Fruit fly (Drosophila melanogaster): Measurements from ENCODE around the gene Vps60.
A peak's percentile ranks its signal among the peaks of the same experiment; 100 is the strongest.

Gene Vps60

dm6 chr3L:17621451-17621946 is at the start of gene Vps60, which contains the start of gene anchor:
Gene Vps60, minus strand, starts transcription at chr3L:17621625.
Gene anchor, plus strand, starts transcription at chr3L:17621824.
- TF ChIP-seq CG12769 (tag; optimal IDR thresholded peaks at IDR 0.05) (peak; percentile 35), tll (GFP tag; optimal IDR thresholded peaks at IDR 0.05) (no peak), CG14667 (GFP tag; IDR thresholded peaks at IDR 0.05) (no peak), CG6175 (GFP tag; IDR thresholded peaks at IDR 0.05) (no peak), MESR4 (GFP tag; optimal IDR thresholded peaks at IDR 0.05) (peak; percentile 78), Camta (GFP tag; optimal IDR thresholded peaks at IDR 0.05) (peak; percentile 66), HHEX (GFP tag; optimal IDR thresholded peaks at IDR 0.05) (no peak), CG4282 (GFP tag; optimal IDR thresholded peaks at IDR 0.05) (peak; percentile 13), CG31388 (GFP tag; optimal IDR thresholded peaks at IDR 0.05) (no peak), chinmo (GFP tag; IDR thresholded peaks at IDR 0.05; ENCODE audit: partially characterized antibody) (no peak), dan (GFP tag; IDR thresholded peaks at IDR 0.05) (no peak), gfzf (GFP tag; optimal IDR thresholded peaks at IDR 0.05) (peak; percentile 97), slbo (GFP tag; IDR thresholded peaks at IDR 0.05) (peak; percentile 54; the same call in 1 of the 2 replicates), B-H2 (GFP tag; optimal IDR thresholded peaks at IDR 0.05) (no peak), CTCF (GFP tag; optimal IDR thresholded peaks at IDR 0.05) (no peak), pan (optimal IDR thresholded peaks at IDR 0.05) (no peak), pan (GFP tag; optimal IDR thresholded peaks at IDR 0.05 in 1 of 2, IDR thresholded peaks at IDR 0.05 in 1 of 2) (no peak), Dll (GFP tag; IDR thresholded peaks at IDR 0.05; ENCODE audit: partially characterized antibody) (peak; percentile 50; the same call in 2 of the 4 replicates), CG5245 (GFP tag; optimal IDR thresholded peaks at IDR 0.05) (peak; percentile 26), sima (GFP tag; optimal IDR thresholded peaks at IDR 0.05) (no peak), BtbVII (GFP tag; optimal IDR thresholded peaks at IDR 0.05) (peak; percentile 12), bsh (GFP tag; optimal IDR thresholded peaks at IDR 0.05) (peak in 1 of 2 experiments; percentile 1), eve (GFP tag; optimal IDR thresholded peaks at IDR 0.05) (peak in 1 of 2 experiments; percentile 89), CG10543 (GFP tag; optimal IDR thresholded peaks at IDR 0.05) (no peak), CG12942 (GFP tag; optimal IDR thresholded peaks at IDR 0.05) (peak; percentile 18), CG9437 (GFP tag; optimal IDR thresholded peaks at IDR 0.05) (peak; percentile 20), Mad (GFP tag; optimal IDR thresholded peaks at IDR 0.05) (peak; percentile 33), crc (GFP tag; optimal IDR thresholded peaks at IDR 0.05) (peak; percentile 33), sim (GFP tag; IDR thresholded peaks at IDR 0.05) (no peak), CG10147 (GFP tag; optimal IDR thresholded peaks at IDR 0.05) (peak; percentile 38), CG16779 (GFP tag; IDR thresholded peaks at IDR 0.05) (no peak), ftz-f1 (GFP tag; optimal IDR thresholded peaks at IDR 0.05) (no peak), esg (GFP tag; conservative IDR thresholded peaks at IDR 0.05) (no peak), Ada2b (GFP tag; IDR thresholded peaks at IDR 0.05) (peak; percentile 11; the same call in 1 of the 2 replicates), GATAe (GFP tag; conservative IDR thresholded peaks at IDR 0.05) (no peak), Dek (tag; optimal IDR thresholded peaks at IDR 0.05) (peak; percentile 29), CG17802 (tag; optimal IDR thresholded peaks at IDR 0.05) (no peak), CG1024 (GFP tag; IDR thresholded peaks at IDR 0.05) (no peak), fd3F (GFP tag; optimal IDR thresholded peaks at IDR 0.05) (no peak), CG2712 (tag; optimal IDR thresholded peaks at IDR 0.05) (peak; percentile 50), CG7271 (tag; optimal IDR thresholded peaks at IDR 0.05) (no peak), CG16813 (GFP tag; IDR thresholded peaks at IDR 0.05; ENCODE audit: partially characterized antibody) (no peak), Myb (GFP tag; optimal IDR thresholded peaks at IDR 0.05) (peak; percentile 89), gcm2 (GFP tag; optimal IDR thresholded peaks at IDR 0.05) (no peak), CG11456 (GFP tag; IDR thresholded peaks at IDR 0.05) (no peak), CG34224 (GFP tag; IDR thresholded peaks at IDR 0.05; ENCODE audit: partially characterized antibody) (no peak), CG15011 (GFP tag; optimal IDR thresholded peaks at IDR 0.05) (peak; percentile 25), dmrt99B (tag; optimal IDR thresholded peaks at IDR 0.05) (peak; percentile 21), Ets97D (GFP tag; optimal IDR thresholded peaks at IDR 0.05) (peak; percentile 86), dpn (GFP tag; optimal IDR thresholded peaks at IDR 0.05) (peak; percentile 66 to 76), CG15696 (tag; optimal IDR thresholded peaks at IDR 0.05) (no peak)

All from whole organism, embryonic.